Worm (Caenorhabditis elegans) whole organism, dauer: ENCODE results near the gene odr-3.

Experiments
- unc-62 ChIP-seq: sonication (generic microtip); optimal IDR thresholded peaks from 2 replicates; lab custom pipeline; 2017; ENCODE audit warnings: missing biosample characterization, missing genetic modification reagents, missing genetic modification characterization

odr-3 gene

ce11 chrV:13249436-13249835 is at the start of gene odr-3:
Gene odr-3 (minus strand): TSS chrV:13249536.
- TF ChIP-seq unc-62 (GFP tag; lab: Kevin White, UChicago): no peak

DNA sequence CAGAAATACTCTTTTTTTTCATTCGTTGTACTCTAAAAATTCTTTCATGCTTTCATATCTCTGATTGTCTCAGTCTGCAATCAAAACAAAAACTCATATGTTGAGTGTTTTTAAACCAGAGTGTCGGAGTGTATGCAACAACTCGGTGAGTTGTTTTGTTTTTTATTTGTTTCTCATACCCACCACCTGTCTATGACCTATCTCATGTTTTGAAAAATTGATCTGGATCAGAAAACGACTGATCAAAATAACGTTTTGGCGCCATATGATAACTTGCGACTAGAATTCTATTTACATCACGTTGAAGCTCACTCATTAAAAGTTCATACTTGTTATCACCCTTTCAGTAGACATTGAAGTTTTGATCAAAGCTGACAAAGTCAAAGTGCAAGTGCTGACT is 49.4 kb upstream of the odr-3 start:
- TF ChIP-seq unc-62 (GFP tag; lab: Kevin White, UChicago): no peak

- no peak for TF ChIP-seq unc-62 (GFP tag; lab: Kevin White, UChicago)
Measured at ce11 chrV:13297220-13297619, 47.9 kb upstream of the odr-3 start, which contains the start of gene C26E1.1. Gene C26E1.1 (plus strand): TSS chrV:13297520.

DNA sequence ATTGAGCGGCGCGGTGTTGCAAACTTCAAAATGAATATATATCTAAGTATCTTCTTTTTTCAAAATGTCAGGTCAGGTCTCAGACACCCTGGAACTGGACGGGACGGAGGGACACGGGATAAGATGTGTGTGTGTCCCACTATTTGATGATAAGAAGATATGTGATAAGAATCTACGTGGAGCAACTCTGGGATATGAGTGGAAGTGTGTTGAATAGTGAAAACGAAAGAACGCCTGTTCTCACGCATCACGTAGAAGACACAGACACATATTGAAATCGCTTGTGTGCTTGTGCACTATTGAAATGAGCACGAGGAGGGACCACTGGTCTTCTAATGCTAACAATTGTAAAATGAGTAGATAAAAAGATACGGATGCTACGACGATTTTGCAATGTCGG is 46.5 kb upstream of the odr-3 start, which contains the start of gene uig-1:
Gene uig-1, minus strand, starts transcription at position 120 of the 400 bp plus-strand sequence.
- no peak for TF ChIP-seq unc-62 (GFP tag; lab: Kevin White, UChicago)

DNA sequence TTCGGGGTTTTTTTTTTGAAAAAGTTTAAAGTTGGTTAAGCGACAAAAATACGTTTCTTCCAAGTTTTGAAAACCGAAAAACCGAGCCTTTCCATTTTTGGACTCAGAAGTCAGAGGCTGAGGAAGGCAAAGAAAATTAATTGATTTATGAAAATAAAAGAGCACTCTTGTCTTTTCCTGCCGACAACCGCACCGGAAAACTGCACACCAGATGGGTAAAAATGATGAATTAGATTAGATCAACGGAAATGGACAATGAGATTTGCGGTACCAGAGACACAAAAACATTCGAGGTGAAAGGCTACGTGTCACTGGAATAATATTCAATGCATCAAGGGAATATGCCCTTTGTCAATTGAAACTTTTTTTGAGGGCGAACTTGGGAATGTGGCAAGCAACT is 45.2 kb upstream of the odr-3 start:
- no peak for TF ChIP-seq unc-62 (GFP tag; lab: Kevin White, UChicago)

DNA sequence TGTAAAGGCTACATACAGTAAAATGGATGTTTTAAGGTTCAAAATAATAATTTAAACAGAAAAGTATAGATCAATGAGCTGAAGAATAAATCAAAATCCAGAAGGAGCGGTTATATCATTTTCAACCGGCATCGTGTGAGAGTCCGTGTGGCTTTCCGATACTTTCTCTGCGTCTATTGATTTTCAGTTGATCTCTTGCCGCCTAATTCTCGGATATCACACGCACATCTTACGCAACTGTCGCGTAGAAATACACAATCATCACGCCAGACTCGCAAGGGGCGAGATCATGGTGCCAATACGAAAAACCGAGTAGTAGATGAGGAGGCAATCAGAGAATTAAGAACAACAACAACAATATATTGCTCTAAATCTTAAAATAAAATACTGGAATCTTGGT is 39.5 kb upstream of the odr-3 start:
- no peak for TF ChIP-seq unc-62 (GFP tag; lab: Kevin White, UChicago)

- no peak for TF ChIP-seq unc-62 (GFP tag; lab: Kevin White, UChicago)
Measured at ce11 chrV:13286525-13286924, 37.2 kb upstream of the odr-3 start.

- TF ChIP-seq unc-62 (GFP tag; lab: Kevin White, UChicago): no peak
Measured at ce11 chrV:13285284-13285683, 35.9 kb upstream of the odr-3 start.

ce11 chrV:13282958-13283357 is 33.6 kb upstream of the odr-3 start:
- TF ChIP-seq unc-62 (GFP tag; lab: Kevin White, UChicago): no peak

DNA sequence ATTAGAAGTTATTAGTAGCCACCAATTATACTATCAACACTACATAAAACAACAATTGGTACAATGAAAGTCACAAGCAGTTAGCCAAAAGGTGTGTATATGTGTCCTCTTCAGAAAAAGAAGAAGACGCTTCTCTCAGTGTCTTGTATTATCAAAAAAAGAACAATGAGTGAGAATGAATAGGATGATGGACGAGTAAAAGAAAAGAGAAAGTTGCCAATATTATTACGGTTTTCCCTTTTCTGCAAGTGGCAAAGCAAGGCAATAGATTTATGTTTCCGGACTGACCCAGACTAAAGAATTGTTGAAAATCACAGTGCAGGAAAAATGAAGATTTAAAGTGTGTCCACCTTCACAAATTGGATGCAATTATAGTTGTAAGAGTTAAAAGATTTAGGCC is 31.0 kb upstream of the odr-3 start:
- TF ChIP-seq unc-62 (GFP tag; lab: Kevin White, UChicago): no peak

- TF ChIP-seq unc-62 (GFP tag; lab: Kevin White, UChicago): no peak
Measured at ce11 chrV:13275959-13276358, 26.6 kb upstream of the odr-3 start, which contains the start of gene F32F2.4. Gene F32F2.4 (plus strand): TSS chrV:13276259.

ce11 chrV:13274615-13275014 is 25.3 kb upstream of the odr-3 start:
- no peak for TF ChIP-seq unc-62 (GFP tag; lab: Kevin White, UChicago)

DNA sequence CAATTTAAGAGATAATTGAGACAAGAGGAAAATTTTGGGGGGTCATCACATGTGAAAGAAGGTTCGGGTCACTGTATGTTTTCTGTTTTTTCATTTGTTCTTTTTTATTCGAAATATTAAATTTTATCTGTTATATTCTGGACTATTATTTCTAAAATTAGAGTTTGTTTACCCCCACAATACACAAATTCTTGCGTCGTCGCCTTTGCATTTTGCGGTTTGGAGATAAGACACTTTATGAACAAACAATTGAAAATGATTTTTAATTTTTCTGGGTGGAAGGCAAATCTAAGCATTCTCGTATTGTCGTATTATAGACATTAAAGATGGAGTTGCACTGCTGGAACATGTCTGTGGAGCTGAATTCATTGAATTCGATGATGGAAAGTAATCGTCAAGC is 24.0 kb upstream of the odr-3 start:
- no peak for TF ChIP-seq unc-62 (GFP tag; lab: Kevin White, UChicago)

- TF ChIP-seq unc-62 (GFP tag; lab: Kevin White, UChicago): no peak
Measured at ce11 chrV:13272275-13272674, 22.9 kb upstream of the odr-3 start.

DNA sequence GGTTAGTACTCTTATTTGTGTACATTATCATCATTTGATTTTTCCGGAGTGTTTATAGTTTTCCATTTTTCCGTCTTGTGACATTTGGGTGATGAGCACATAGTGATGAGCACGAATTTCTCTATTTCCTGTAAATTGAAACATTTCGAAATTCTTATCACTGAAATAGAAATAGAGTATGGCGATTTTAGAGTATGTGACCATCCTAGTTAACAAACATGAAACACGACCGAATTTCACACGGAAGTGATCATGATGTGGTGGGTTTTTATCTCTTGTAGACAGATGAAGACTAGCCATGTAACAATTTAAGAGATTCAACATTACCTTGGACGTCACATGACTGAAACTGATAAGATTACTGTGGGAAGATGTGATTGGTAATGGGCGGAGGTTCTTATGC is 19.9 kb upstream of the odr-3 start:
- no peak for TF ChIP-seq unc-62 (GFP tag; lab: Kevin White, UChicago)

- no peak for TF ChIP-seq unc-62 (GFP tag; lab: Kevin White, UChicago)
Measured at ce11 chrV:13268032-13268431, 18.7 kb upstream of the odr-3 start.

DNA sequence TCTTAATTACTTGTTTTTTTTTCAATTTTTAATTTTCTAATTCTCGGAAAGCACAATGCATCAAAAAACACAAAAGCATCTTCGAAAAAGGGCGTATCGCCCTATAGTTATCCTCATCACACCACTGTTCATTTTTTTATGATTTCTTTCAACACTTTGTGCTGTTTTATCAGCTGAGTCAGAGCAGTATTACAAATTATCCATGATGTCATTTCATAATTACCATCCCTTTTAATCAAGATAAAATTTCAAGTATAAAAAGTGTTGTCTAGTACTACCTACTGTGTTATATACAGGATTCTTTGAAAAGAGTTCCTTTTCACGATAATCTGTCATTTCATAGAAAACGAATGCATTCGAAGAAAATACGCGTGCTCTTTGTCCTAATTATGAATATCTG is 17.3 kb upstream of the odr-3 start:
- no peak for TF ChIP-seq unc-62 (GFP tag; lab: Kevin White, UChicago)

ce11 chrV:13265628-13266027 is 16.3 kb upstream of the odr-3 start:
- TF ChIP-seq unc-62 (GFP tag; lab: Kevin White, UChicago): no peak
